Fruit fly (Drosophila melanogaster): ENCODE data around the gene CG43182.

The CG43182 gene

DNA sequence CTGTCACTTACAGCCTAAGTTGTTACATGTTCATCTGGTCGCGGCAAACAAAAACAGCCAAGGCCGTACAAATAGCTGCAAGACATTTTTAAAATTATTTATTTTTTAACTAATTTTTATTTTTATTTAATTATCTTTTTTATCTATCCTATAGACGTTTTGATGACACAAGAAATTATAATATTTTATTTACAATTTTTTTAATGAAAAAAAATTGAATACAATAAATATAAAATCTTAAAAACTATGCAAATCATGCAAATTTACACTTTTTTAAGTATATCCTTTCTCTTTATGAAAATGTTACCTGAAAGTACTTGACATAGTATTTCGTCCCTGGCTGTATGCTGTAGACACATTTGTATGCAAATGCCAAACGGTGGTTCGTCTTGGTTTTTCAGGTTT, 14.7 kb upstream of the CG43182 start (continued):
- TF ChIP-seq Hr39 (optimal IDR thresholded peaks at IDR 0.05): no peak
- no peak for TF ChIP-seq gro (GFP tag; optimal IDR thresholded peaks at IDR 0.05)
- TF ChIP-seq Six4 (GFP tag; optimal IDR thresholded peaks at IDR 0.05): peak; percentile 52
- peak; percentile 91 for TF ChIP-seq CG18262 (tag; optimal IDR thresholded peaks at IDR 0.05)
- TF ChIP-seq Bdp1 (GFP tag; optimal IDR thresholded peaks at IDR 0.05): no peak
- peak; percentile 91 for TF ChIP-seq nmo (GFP tag; optimal IDR thresholded peaks at IDR 0.05)
- TF ChIP-seq Tbp (GFP tag; optimal IDR thresholded peaks at IDR 0.05): no peak
- TF ChIP-seq CG9797 (GFP tag; optimal IDR thresholded peaks at IDR 0.05): no peak
- no peak for TF ChIP-seq Hey (tag; optimal IDR thresholded peaks at IDR 0.05)

- no peak for TF ChIP-seq exex (tag; optimal IDR thresholded peaks at IDR 0.05)
- TF ChIP-seq Hr51 (GFP tag; optimal IDR thresholded peaks at IDR 0.05): peak in 1 of 2 experiments; percentile 57
- TF ChIP-seq CG33557 (GFP tag; optimal IDR thresholded peaks at IDR 0.05): no peak
- TF ChIP-seq unpg (GFP tag; optimal IDR thresholded peaks at IDR 0.05): peak; percentile 18
- peak; percentile 16 for TF ChIP-seq CG7839 (tag; optimal IDR thresholded peaks at IDR 0.05)
- TF ChIP-seq Six4 (GFP tag; optimal IDR thresholded peaks at IDR 0.05): no peak
- TF ChIP-seq CG1233 (GFP tag; optimal IDR thresholded peaks at IDR 0.05): no peak
- TF ChIP-seq CG11398 (GFP tag; optimal IDR thresholded peaks at IDR 0.05): no peak
- peak in 1 of 2 experiments; percentile 53 for TF ChIP-seq Eip74EF (GFP tag; optimal IDR thresholded peaks at IDR 0.05)
- TF ChIP-seq stwl (tag; optimal IDR thresholded peaks at IDR 0.05): peak; percentile 76
- TF ChIP-seq bbx (GFP tag; IDR thresholded peaks at IDR 0.05; ENCODE audit: partially characterized antibody): no peak
- peak; percentile 83 for TF ChIP-seq sd (tag; optimal IDR thresholded peaks at IDR 0.05)
- peak; percentile 12 for TF ChIP-seq grau (tag; optimal IDR thresholded peaks at IDR 0.05)
- peak in 1 of 2 experiments; percentile 21 for TF ChIP-seq Pdp1 (GFP tag; optimal IDR thresholded peaks at IDR 0.05)
- no peak for TF ChIP-seq maf-S (GFP tag; optimal IDR thresholded peaks at IDR 0.05)
- no peak for TF ChIP-seq zen2 (GFP tag; IDR thresholded peaks at IDR 0.05; ENCODE audit: partially characterized antibody)
- TF ChIP-seq ssp (GFP tag; IDR thresholded peaks at IDR 0.05): no peak
- TF ChIP-seq jumu (GFP tag; optimal IDR thresholded peaks at IDR 0.05): no peak
- no peak for TF ChIP-seq tna (GFP tag; IDR thresholded peaks at IDR 0.05; ENCODE audit: partially characterized antibody)
- peak; percentile 42 for TF ChIP-seq sqz (GFP tag; optimal IDR thresholded peaks at IDR 0.05)
- TF ChIP-seq nmo (GFP tag; optimal IDR thresholded peaks at IDR 0.05): peak; percentile 7
- 0 out of 2 replicates have a peak, but pooled peaks have one; percentile 15 for TF ChIP-seq Ptx1 (GFP tag; IDR thresholded peaks at IDR 0.05)
- TF ChIP-seq CG18262 (tag; optimal IDR thresholded peaks at IDR 0.05): peak; percentile 10
- no peak for TF ChIP-seq Ets97D (GFP tag; optimal IDR thresholded peaks at IDR 0.05)
- peak; percentile 40; the same call in 1 of the 2 replicates for TF ChIP-seq CG31441 (GFP tag; IDR thresholded peaks at IDR 0.05)
- TF ChIP-seq gsb (GFP tag; IDR thresholded peaks at IDR 0.05): no peak
- peak; percentile 43 for TF ChIP-seq CG11504 (tag; optimal IDR thresholded peaks at IDR 0.05)
- TF ChIP-seq CG12769 (tag; optimal IDR thresholded peaks at IDR 0.05): peak; percentile 0
- TF ChIP-seq CG1602 (GFP tag; optimal IDR thresholded peaks at IDR 0.05): no peak
- TF ChIP-seq CG9817 (tag; optimal IDR thresholded peaks at IDR 0.05): no peak
- peak; percentile 60 for TF ChIP-seq gem (tag; optimal IDR thresholded peaks at IDR 0.05)
- TF ChIP-seq CG12391 (tag; optimal IDR thresholded peaks at IDR 0.05): peak; percentile 18
- no peak for TF ChIP-seq chm (GFP tag; IDR thresholded peaks at IDR 0.05)
- TF ChIP-seq CG11456 (GFP tag; IDR thresholded peaks at IDR 0.05): no peak
- peak; percentile 50 for TF ChIP-seq dmrt99B (tag; optimal IDR thresholded peaks at IDR 0.05)
- peak; percentile 86 for TF ChIP-seq sens (GFP tag)
- TF ChIP-seq CG30403 (GFP tag; optimal IDR thresholded peaks at IDR 0.05): peak; percentile 27
- TF ChIP-seq kni (GFP tag; optimal IDR thresholded peaks at IDR 0.05): peak; percentile 24
- TF ChIP-seq CG16815 (GFP tag; optimal IDR thresholded peaks at IDR 0.05): no peak
- peak; percentile 4 for TF ChIP-seq CG17829 (tag; optimal IDR thresholded peaks at IDR 0.05)
- no peak for TF ChIP-seq Atf6 (GFP tag; IDR thresholded peaks at IDR 0.05)
Observed at dm6 chrX:339866-340571, 12.8 kb upstream of the CG43182 start.
